Worm (Caenorhabditis elegans) whole organism, L3 larva: ENCODE measurements around the gene F40G12.11.

ENCODE experiments used
- R02D3.7 ChIP-seq: fragments of 150-350 bp; optimal IDR thresholded peaks from 2 replicates; lab custom pipeline; 2014; ENCODE audit warnings: missing biosample characterization, missing genetic modification characterization
- ZK546.5 ChIP-seq: sonication (generic microtip); optimal IDR thresholded peaks from 2 replicates; lab custom pipeline; 2017; ENCODE audit warnings: missing biosample characterization, missing genetic modification characterization
- aly-2 ChIP-seq: fragments of 150-350 bp; optimal IDR thresholded peaks from 2 replicates; lab custom pipeline; 2014; ENCODE audit warnings: missing biosample characterization, missing genetic modification characterization
- ama-1 ChIP-seq: fragments of 150-350 bp; optimal IDR thresholded peaks from 2 replicates; lab custom pipeline; 2018
- ceh-16 ChIP-seq: sonication (generic microtip); optimal IDR thresholded peaks from 2 replicates; lab custom pipeline; 2017; ENCODE audit warnings: missing biosample characterization, missing genetic modification characterization
- ceh-28 ChIP-seq: fragments of 150-350 bp; optimal IDR thresholded peaks from 2 replicates; lab custom pipeline; 2014; ENCODE audit warnings: missing biosample characterization, missing genetic modification reagents, missing genetic modification characterization
- ceh-82 ChIP-seq: fragments of 150-350 bp; optimal IDR thresholded peaks from 2 replicates; lab custom pipeline; 2014; ENCODE audit warnings: missing biosample characterization, missing genetic modification characterization
- ceh-9 ChIP-seq: sonication (generic microtip); optimal IDR thresholded peaks from 2 replicates; lab custom pipeline; 2018; ENCODE audit warnings: missing biosample characterization, missing genetic modification characterization
- daf-12 ChIP-seq: fragments of 150-350 bp; optimal IDR thresholded peaks from 2 replicates; lab custom pipeline; 2014; ENCODE audit warnings: missing biosample characterization, missing genetic modification reagents, missing genetic modification characterization
- egl-27 ChIP-seq: sonication (generic microtip); optimal IDR thresholded peaks from 4 replicates; lab custom pipeline; 2017; ENCODE audit warnings: missing biosample characterization, missing genetic modification reagents, missing genetic modification characterization
- egl-5 ChIP-seq: fragments of 150-350 bp; optimal IDR thresholded peaks from 2 replicates; lab custom pipeline; 2017; ENCODE audit warnings: missing biosample characterization, missing genetic modification reagents, missing genetic modification characterization, inconsistent platforms
- elt-1 ChIP-seq: fragments of 150-350 bp; optimal IDR thresholded peaks from 2 replicates; lab custom pipeline; 2014; ENCODE audit warnings: missing biosample characterization, missing genetic modification characterization
- elt-2 ChIP-seq: sonication (generic microtip); optimal IDR thresholded peaks from 2 replicates; lab custom pipeline; 2016; ENCODE audit warnings: missing genetic modification reagents, mild to moderate bottlenecking, missing genetic modification characterization, missing compliant biosample characterization
- elt-3 ChIP-seq, 3 experiments: fragments of 150-350 bp in 1 of 3; sonication (generic microtip) in 2 of 3; optimal IDR thresholded peaks; 2 replicates in 2 of 3; 4 replicates in 1 of 3; lab custom pipeline; 2014 to 2017; ENCODE audit warnings: missing biosample characterization in 3 of 3, missing genetic modification characterization in 3 of 3
- eor-1 ChIP-seq, 2 experiments: fragments of 150-350 bp; optimal IDR thresholded peaks; 2 replicates each; lab custom pipeline; 2014 to 2018; ENCODE audit warnings: missing biosample characterization in 2 of 2, missing genetic modification characterization in 2 of 2
- fkh-10 ChIP-seq: sonication (generic microtip); optimal IDR thresholded peaks from 2 replicates; lab custom pipeline; 2017; ENCODE audit warnings: missing biosample characterization, missing genetic modification reagents, missing genetic modification characterization
- fkh-2 ChIP-seq: fragments of 150-350 bp; optimal IDR thresholded peaks from 2 replicates; lab custom pipeline; 2014; ENCODE audit warnings: missing biosample characterization, missing genetic modification reagents, missing genetic modification characterization
- fos-1 ChIP-seq: fragments of 150-350 bp; optimal IDR thresholded peaks from 2 replicates; lab custom pipeline; 2014; ENCODE audit warnings: missing biosample characterization, missing genetic modification characterization
- hmg-11 ChIP-seq: sonication (generic microtip); optimal IDR thresholded peaks from 2 replicates; lab custom pipeline; 2016; ENCODE audit warnings: missing genetic modification characterization, missing compliant biosample characterization
- jun-1 ChIP-seq: fragments of 150-350 bp; optimal IDR thresholded peaks from 2 replicates; lab custom pipeline; 2014; ENCODE audit warnings: missing biosample characterization, missing genetic modification reagents, missing genetic modification characterization
- lin-15B ChIP-seq: fragments of 150-350 bp; optimal IDR thresholded peaks from 2 replicates; lab custom pipeline; 2014; ENCODE audit warnings: missing biosample characterization, missing genetic modification characterization
- lin-39 ChIP-seq: fragments of 150-350 bp; optimal IDR thresholded peaks from 2 replicates; lab custom pipeline; 2018; ENCODE audit warnings: missing biosample characterization, missing genetic modification reagents, missing genetic modification characterization
- lsy-12 ChIP-seq: sonication (generic microtip); optimal IDR thresholded peaks from 2 replicates; lab custom pipeline; 2016; ENCODE audit warnings: mild to moderate bottlenecking, missing genetic modification characterization, missing compliant biosample characterization
- mdl-1 ChIP-seq: fragments of 150-350 bp; optimal IDR thresholded peaks from 2 replicates; lab custom pipeline; 2014; ENCODE audit warnings: missing biosample characterization, missing genetic modification characterization
- mml-1 ChIP-seq: fragments of 150-350 bp; sonication (generic microtip); optimal IDR thresholded peaks from 3 replicates; lab custom pipeline; 2014; ENCODE audit warnings: missing biosample characterization, missing genetic modification characterization
- nfya-1 ChIP-seq: sonication (generic microtip); optimal IDR thresholded peaks from 2 replicates; lab custom pipeline; 2017; ENCODE audit warnings: missing genetic modification characterization, mild to moderate bottlenecking, missing compliant biosample characterization, antibody characterized with exemption, moderate library complexity; ENCODE audit not compliant: insufficient read depth
- nhr-11 ChIP-seq: fragments of 150-350 bp; optimal IDR thresholded peaks from 2 replicates; lab custom pipeline; 2014; ENCODE audit warnings: missing biosample characterization, missing genetic modification characterization
- nhr-12 ChIP-seq: fragments of 150-350 bp; optimal IDR thresholded peaks from 2 replicates; lab custom pipeline; 2014; ENCODE audit warnings: missing biosample characterization, missing genetic modification characterization
- nhr-23 ChIP-seq: fragments of 150-350 bp; optimal IDR thresholded peaks from 2 replicates; lab custom pipeline; 2014; ENCODE audit warnings: missing biosample characterization, missing genetic modification reagents, missing genetic modification characterization
- nhr-237 ChIP-seq: fragments of 150-350 bp; optimal IDR thresholded peaks from 2 replicates; lab custom pipeline; 2014; ENCODE audit warnings: missing biosample characterization, missing genetic modification characterization
- nhr-25 ChIP-seq: sonication (generic microtip); optimal IDR thresholded peaks from 2 replicates; lab custom pipeline; 2017; ENCODE audit warnings: missing biosample characterization, missing genetic modification characterization
- nhr-28 ChIP-seq: fragments of 150-350 bp; optimal IDR thresholded peaks from 2 replicates; lab custom pipeline; 2014; ENCODE audit warnings: missing biosample characterization, missing genetic modification characterization
- nhr-43 ChIP-seq: sonication (generic microtip); optimal IDR thresholded peaks from 2 replicates; lab custom pipeline; 2016; ENCODE audit warnings: mild to moderate bottlenecking, missing genetic modification characterization, missing compliant biosample characterization; ENCODE audit not compliant: poor library complexity, severe bottlenecking
- nhr-67 ChIP-seq: fragments of 150-350 bp; optimal IDR thresholded peaks from 2 replicates; lab custom pipeline; 2014; ENCODE audit warnings: missing biosample characterization, missing genetic modification characterization
- nhr-76 ChIP-seq: fragments of 150-350 bp; sonication (generic microtip); optimal IDR thresholded peaks from 5 replicates; lab custom pipeline; 2014; ENCODE audit warnings: missing biosample characterization, missing genetic modification characterization
- nhr-77 ChIP-seq: fragments of 150-350 bp; optimal IDR thresholded peaks from 2 replicates; lab custom pipeline; 2014; ENCODE audit warnings: missing biosample characterization, missing genetic modification characterization
- pha-4 ChIP-seq: fragments of 150-350 bp; optimal IDR thresholded peaks from 2 replicates; lab custom pipeline; 2014; ENCODE audit warnings: missing biosample characterization, missing genetic modification reagents, missing genetic modification characterization
- pqm-1 ChIP-seq: fragments of 150-350 bp; optimal IDR thresholded peaks from 2 replicates; lab custom pipeline; 2017; ENCODE audit warnings: missing biosample characterization, missing genetic modification characterization, inconsistent platforms
- sea-2 ChIP-seq: fragments of 150-350 bp; sonication (generic microtip); optimal IDR thresholded peaks from 4 replicates; lab custom pipeline; 2014; ENCODE audit warnings: missing biosample characterization, missing genetic modification reagents, missing genetic modification characterization
- skn-1 ChIP-seq: fragments of 150-350 bp; optimal IDR thresholded peaks from 2 replicates; lab custom pipeline; 2014; ENCODE audit warnings: missing biosample characterization, missing genetic modification characterization
- snpc-4 ChIP-seq: fragments of 150-350 bp; optimal IDR thresholded peaks from 2 replicates; lab custom pipeline; 2014; ENCODE audit warnings: missing biosample characterization, missing genetic modification characterization
- tbx-2 ChIP-seq: sonication (generic microtip); optimal IDR thresholded peaks from 2 replicates; lab custom pipeline; 2016; ENCODE audit warnings: mild to moderate bottlenecking, missing genetic modification characterization, missing compliant biosample characterization
- unc-39 ChIP-seq: sonication (generic microtip); optimal IDR thresholded peaks from 4 replicates; lab custom pipeline; 2017; ENCODE audit warnings: missing biosample characterization, missing genetic modification characterization
- unc-62 ChIP-seq: fragments of 150-350 bp; sonication (generic microtip); optimal IDR thresholded peaks from 4 replicates; lab custom pipeline; 2014; ENCODE audit warnings: missing biosample characterization, missing genetic modification reagents, missing genetic modification characterization
- zag-1 ChIP-seq: fragments of 150-350 bp; optimal IDR thresholded peaks from 2 replicates; lab custom pipeline; 2014; ENCODE audit warnings: missing biosample characterization, missing genetic modification characterization
- ztf-11 ChIP-seq: fragments of 150-350 bp; optimal IDR thresholded peaks from 2 replicates; lab custom pipeline; 2014; ENCODE audit warnings: missing biosample characterization, missing genetic modification characterization
- ztf-4 ChIP-seq: fragments of 150-350 bp; optimal IDR thresholded peaks from 2 replicates; lab custom pipeline; 2014; ENCODE audit warnings: missing biosample characterization, missing genetic modification characterization

F40G12.11 gene

DNA sequence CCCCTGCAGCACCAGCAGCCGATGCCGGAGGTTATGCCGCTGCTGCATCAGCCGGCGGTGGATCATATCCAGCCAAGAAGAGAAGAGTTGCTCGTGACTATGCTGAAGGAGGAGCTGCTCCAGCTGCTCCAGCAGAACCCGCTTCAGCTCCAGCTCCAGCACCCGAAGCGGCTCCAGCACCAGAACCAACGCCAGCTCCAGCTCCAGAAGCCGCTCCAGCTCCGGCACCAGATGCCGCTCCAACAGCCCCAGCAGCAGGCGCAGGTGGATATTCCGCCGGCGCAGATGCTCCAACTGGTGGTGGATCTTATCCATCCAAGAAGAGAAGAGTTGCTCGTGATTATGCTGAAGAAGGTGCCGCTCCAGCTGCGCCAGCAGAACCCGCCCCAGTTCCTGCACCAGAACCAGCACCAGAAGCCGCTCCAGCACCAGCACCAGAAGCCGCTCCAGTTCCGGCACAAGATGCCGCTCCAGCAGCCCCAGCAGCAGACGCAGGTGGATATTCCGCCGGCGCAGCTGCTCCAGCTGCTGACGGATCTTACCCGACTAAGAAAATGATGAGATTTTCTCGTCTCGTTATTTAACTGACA is 34.9 kb downstream of the F40G12.11 start:
- no peak for TF ChIP-seq fkh-10
- TF ChIP-seq ceh-82 (tag; lab: Kevin White, UChicago) = no peak
- TF ChIP-seq mdl-1 (tag; lab: Kevin White, UChicago) = no peak
- no peak for TF ChIP-seq snpc-4 (tag; lab: Kevin White, UChicago)

DNA sequence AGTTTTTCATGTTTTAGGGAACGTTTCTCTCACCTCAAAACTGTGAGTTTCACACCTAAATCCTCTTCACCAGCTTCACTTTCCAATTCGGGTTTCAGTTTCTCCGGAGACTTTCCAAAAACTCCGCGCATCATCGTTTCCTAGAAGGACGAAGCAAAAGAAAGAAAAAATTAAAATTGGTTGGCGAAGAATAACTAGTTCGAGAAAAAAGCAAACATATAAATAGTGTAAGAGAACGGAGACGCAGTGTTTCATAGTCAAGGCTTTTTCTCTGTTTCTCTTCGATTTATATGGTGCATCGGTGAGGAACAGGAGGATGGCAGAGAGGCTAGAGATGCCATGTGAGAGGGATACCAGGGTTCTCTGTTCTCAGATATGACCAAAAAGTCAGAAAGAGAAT is 36.8 kb downstream of the F40G12.11 start, which contains the start of gene F47B8.3:
TSS of gene F47B8.3 (minus strand) at position 261 of the 400 bp plus-strand sequence.
- no peak for TF ChIP-seq nhr-237 (tag; lab: Kevin White, UChicago)
- no peak for TF ChIP-seq nhr-11 (tag; lab: Kevin White, UChicago)
- no peak for TF ChIP-seq aly-2 (tag; lab: Kevin White, UChicago)
- TF ChIP-seq lsy-12 (tag; lab: Kevin White, UChicago) = no peak
- no peak for TF ChIP-seq ceh-16 (tag; lab: Kevin White, UChicago)
- TF ChIP-seq fos-1 (tag; lab: Kevin White, UChicago) = no peak
- TF ChIP-seq jun-1 (tag; lab: Kevin White, UChicago) = no peak
- TF ChIP-seq sea-2 (GFP tag; lab: Kevin White, UChicago) = no peak
- TF ChIP-seq tbx-2 (tag; lab: Kevin White, UChicago) = no peak
- no peak for TF ChIP-seq nhr-12 (tag; lab: Kevin White, UChicago)
- peak; percentile 43 for TF ChIP-seq hmg-11 (tag; lab: Kevin White, UChicago)
- TF ChIP-seq ztf-4 (tag; lab: Kevin White, UChicago) = no peak
- no peak for TF ChIP-seq fkh-2 (tag; lab: Kevin White, UChicago)
- TF ChIP-seq elt-1 (tag; lab: Kevin White, UChicago) = no peak
- no peak for TF ChIP-seq ceh-82 (tag; lab: Kevin White, UChicago)
- TF ChIP-seq nhr-67 = no peak
- no peak for TF ChIP-seq ZK546.5 (tag; lab: Kevin White, UChicago)
- TF ChIP-seq unc-39 (tag; lab: Kevin White, UChicago) = no peak
- TF ChIP-seq mdl-1 (tag; lab: Kevin White, UChicago) = no peak
- no peak for TF ChIP-seq lin-39 (tag; lab: Kevin White, UChicago)
- TF ChIP-seq daf-12 = no peak
- TF ChIP-seq nfya-1 (tag; lab: Kevin White, UChicago) = peak; percentile 69
- no peak for TF ChIP-seq nhr-76 (tag; lab: Kevin White, UChicago)
- TF ChIP-seq ceh-28 = no peak
- no peak for TF ChIP-seq ceh-9 (tag; lab: Kevin White, UChicago)
- TF ChIP-seq eor-1 (tag; optimal IDR thresholded peaks at IDR 0.05; lab: Kevin White, UChicago) = no peak
- no peak for TF ChIP-seq pqm-1 (tag; lab: Kevin White, UChicago)
- no peak for TF ChIP-seq nhr-28 (tag; lab: Kevin White, UChicago)
- peak; percentile 5 for TF ChIP-seq ama-1 (lab: Kevin White, UChicago)
- TF ChIP-seq snpc-4 (tag; lab: Kevin White, UChicago) = peak; percentile 17
- no peak for TF ChIP-seq elt-3 (tag; optimal IDR thresholded peaks at IDR 0.05; lab: Kevin White, UChicago)
- TF ChIP-seq lin-15B (tag; lab: Kevin White, UChicago) = peak; percentile 15
- no peak for TF ChIP-seq nhr-43
- TF ChIP-seq egl-5 (tag; lab: Kevin White, UChicago) = peak; percentile 27
- no peak for TF ChIP-seq zag-1 (tag; lab: Kevin White, UChicago)
- TF ChIP-seq skn-1 (tag; lab: Kevin White, UChicago) = peak; percentile 14
- no peak for TF ChIP-seq ztf-11 (tag; lab: Kevin White, UChicago)
- TF ChIP-seq unc-62 (GFP tag; lab: Kevin White, UChicago) = no peak
- no peak for TF ChIP-seq elt-2 (tag; lab: Kevin White, UChicago)
- TF ChIP-seq nhr-25 (tag; lab: Kevin White, UChicago) = peak; percentile 45
- TF ChIP-seq nhr-23 = peak; percentile 6
- TF ChIP-seq egl-27 (tag; lab: Kevin White, UChicago) = no peak
- no peak for TF ChIP-seq fkh-10
- TF ChIP-seq R02D3.7 = no peak
- TF ChIP-seq nhr-77 = no peak
- peak; percentile 63 for TF ChIP-seq pha-4
- no peak for TF ChIP-seq mml-1 (tag; lab: Kevin White, UChicago)
